Fruit fly (Drosophila melanogaster) whole organism, pupa: ENCODE results near the gene CG42587.

Source experiments
- CG10348 ChIP-seq: fragments of 200-800 bp; sonication (Bioruptor generic); IDR thresholded peaks from 2 replicates; pipeline ENCODE4 v1.3.6; 2022; ENCODE audit warnings: missing biosample characterization, missing genetic modification characterization
- CG12605 ChIP-seq: fragments of 200-800 bp; sonication (Bioruptor generic); IDR thresholded peaks from 2 replicates; pipeline ENCODE4 v1.3.6; 2022; ENCODE audit warnings: missing biosample characterization, missing genetic modification characterization
- CG13204 ChIP-seq: fragments of 200-800 bp; sonication (Bioruptor generic); optimal IDR thresholded peaks from 2 replicates; lab custom pipeline; 2018; ENCODE audit warnings: missing biosample characterization, mild to moderate bottlenecking, missing genetic modification characterization, moderate library complexity
- CG15710 ChIP-seq: fragments of 200-800 bp; sonication (Bioruptor generic); optimal IDR thresholded peaks from 2 replicates; lab custom pipeline; 2018; ENCODE audit warnings: missing biosample characterization, mild to moderate bottlenecking, missing genetic modification characterization, moderate library complexity
- CG8301 ChIP-seq: fragments of 200-800 bp; sonication (Bioruptor generic); optimal IDR thresholded peaks from 2 replicates; lab custom pipeline; 2018; ENCODE audit warnings: missing biosample characterization, mild to moderate bottlenecking, missing genetic modification characterization
- EcR ChIP-seq: fragments of 200-800 bp; sonication (Bioruptor generic); optimal IDR thresholded peaks from 3 replicates; lab custom pipeline; 2019; ENCODE audit warnings: missing biosample characterization, missing genetic modification characterization, mild to moderate bottlenecking, moderate library complexity, missing genetic modification reagents
- Ets98B ChIP-seq: fragments of 200-800 bp; sonication (Bioruptor generic); IDR thresholded peaks from 2 replicates; pipeline ENCODE4 v1.3.6; 2022; ENCODE audit warnings: missing biosample characterization, missing genetic modification characterization
- Pif1A ChIP-seq: fragments of 200-800 bp; sonication (Bioruptor generic); optimal IDR thresholded peaks from 3 replicates; lab custom pipeline; 2016; ENCODE audit warnings: missing biosample characterization, missing genetic modification characterization
- Snoo ChIP-seq: fragments of 200-800 bp; sonication (Bioruptor generic); optimal IDR thresholded peaks from 3 replicates; lab custom pipeline; 2017; ENCODE audit warnings: missing biosample characterization, mild to moderate bottlenecking, missing genetic modification characterization, inconsistent platforms
- gl ChIP-seq: fragments of 200-800 bp; sonication (Bioruptor generic); optimal IDR thresholded peaks from 2 replicates; lab custom pipeline; 2018; ENCODE audit warnings: missing biosample characterization, mild to moderate bottlenecking, missing genetic modification characterization

dm6 chr2L:14701495-14701894, 43.5 kb downstream of the CG42587 start:
- TF ChIP-seq gl (tag; lab: Kevin White, UChicago) (no peak), Snoo (tag; lab: Kevin White, UChicago) (no peak), Pif1A (peak; percentile 55), CG15710 (tag; lab: Kevin White, UChicago) (no peak), CG13204 (GFP tag; lab: Kevin White, UChicago) (no peak), CG12605 (GFP tag; lab: Robert Waterston, UW) (peak; percentile 65), CG8301 (tag; lab: Kevin White, UChicago) (no peak), CG10348 (GFP tag; lab: Robert Waterston, UW) (peak; percentile 60), Ets98B (GFP tag; lab: Robert Waterston, UW) (no peak), EcR (no peak)
